Worm (Caenorhabditis elegans): ENCODE measurements around the gene Y81B9A.3.

- TF ChIP-seq sptf-2 (GFP tag; optimal IDR thresholded peaks at IDR 0.05) (no peak), lag-1 (GFP tag; IDR thresholded peaks at IDR 0.05) (no peak), unc-62 (GFP tag; optimal IDR thresholded peaks at IDR 0.05) (no peak), hsf-1 (GFP tag; IDR thresholded peaks at IDR 0.05) (no peak)
Measured at ce11 chrX:9212675-9213074, 30.4 kb downstream of the Y81B9A.3 start.

All from whole organism, young adult.